Fruit fly (Drosophila melanogaster) whole organism: ENCODE results near the gene CNMaR.

ENCODE experiments used
- CG8478 ChIP-seq: fragments of >200 bp; optimal IDR thresholded peaks from 2 replicates; lab custom pipeline; 2018; ENCODE audit warnings: inconsistent platforms
- Dll ChIP-seq: fragments of >200 bp; optimal IDR thresholded peaks from 2 replicates; lab custom pipeline; 2017
- pan ChIP-seq: fragments of >200 bp; optimal IDR thresholded peaks from 2 replicates; lab custom pipeline; 2017
- psq ChIP-seq: fragments of >200 bp; optimal IDR thresholded peaks from 2 replicates; lab custom pipeline; 2017
- usp ChIP-seq: fragments of >200 bp; optimal IDR thresholded peaks from 2 replicates; lab custom pipeline; 2017; ENCODE audit warnings: missing biosample characterization, missing genetic modification characterization, mixed read lengths

DNA sequence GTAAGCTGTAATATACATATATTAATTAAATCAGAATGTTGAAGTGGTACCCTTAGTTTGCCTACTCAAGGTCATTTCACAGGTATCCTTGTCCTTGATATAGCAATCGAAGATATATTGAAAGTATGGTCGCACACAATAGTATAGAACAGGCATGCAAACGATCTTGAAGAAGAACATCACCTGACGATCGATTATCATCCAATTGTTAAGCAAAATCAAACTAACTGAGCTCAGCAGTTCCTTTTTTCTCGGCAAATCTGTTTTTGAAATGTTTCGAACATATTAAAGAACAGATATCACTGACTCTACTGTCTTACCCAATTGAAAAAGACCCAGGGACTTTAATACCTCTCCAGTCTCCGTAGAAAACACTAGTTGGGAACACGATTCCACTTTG lies 15.5 kb upstream of the CNMaR start, which contains the start of gene Cyp40:
- TF ChIP-seq Dll (lab: Kevin White, UChicago) (no peak), pan (no peak), psq (no peak), usp (GFP tag; lab: Kevin White, UChicago) (no peak), CG8478 (lab: Kevin White, UChicago) (no peak)
